Worm (Caenorhabditis elegans) whole organism, L2 larva: ENCODE measurements around the gene phf-30.

Source experiments
- R02D3.7 ChIP-seq: fragments of 150-350 bp; optimal IDR thresholded peaks from 2 replicates; lab custom pipeline; 2014; ENCODE audit warnings: missing biosample characterization, missing genetic modification characterization
- ZK546.5 ChIP-seq: sonication (generic microtip); optimal IDR thresholded peaks from 2 replicates; lab custom pipeline; 2017; ENCODE audit warnings: missing biosample characterization, missing genetic modification characterization
- ama-1 ChIP-seq: fragments of 150-350 bp; optimal IDR thresholded peaks from 2 replicates; lab custom pipeline; 2018; ENCODE audit warnings: inconsistent platforms
- dmd-4 ChIP-seq: sonication (generic microtip); optimal IDR thresholded peaks from 2 replicates; lab custom pipeline; 2017; ENCODE audit warnings: missing biosample characterization, missing genetic modification characterization
- lin-13 ChIP-seq: fragments of 150-350 bp; optimal IDR thresholded peaks from 2 replicates; lab custom pipeline; 2014; ENCODE audit warnings: missing biosample characterization, missing genetic modification reagents, missing genetic modification characterization
- lin-39 ChIP-seq: fragments of 150-350 bp; optimal IDR thresholded peaks from 2 replicates; lab custom pipeline; 2014; ENCODE audit warnings: missing biosample characterization, missing genetic modification reagents, missing genetic modification characterization
- mab-5 ChIP-seq: fragments of 150-350 bp; optimal IDR thresholded peaks from 2 replicates; lab custom pipeline; 2014; ENCODE audit warnings: missing biosample characterization, missing genetic modification characterization
- mbf-1 ChIP-seq: sonication (generic microtip); optimal IDR thresholded peaks from 2 replicates; lab custom pipeline; 2017; ENCODE audit warnings: missing biosample characterization, missing genetic modification characterization
- nhr-11 ChIP-seq: fragments of 150-350 bp; optimal IDR thresholded peaks from 2 replicates; lab custom pipeline; 2014; ENCODE audit warnings: missing biosample characterization, missing genetic modification characterization
- nhr-23 ChIP-seq: fragments of 150-350 bp; optimal IDR thresholded peaks from 2 replicates; lab custom pipeline; 2014; ENCODE audit warnings: missing biosample characterization, missing genetic modification reagents, missing genetic modification characterization
- ztf-4 ChIP-seq: fragments of 150-350 bp; optimal IDR thresholded peaks from 2 replicates; lab custom pipeline; 2014; ENCODE audit warnings: missing biosample characterization, missing genetic modification characterization

- TF ChIP-seq lin-13 (GFP tag; lab: Kevin White, UChicago) (no peak), ama-1 (no peak), dmd-4 (tag; lab: Kevin White, UChicago) (no peak), nhr-23 (tag; lab: Kevin White, UChicago) (no peak), lin-39 (tag; lab: Kevin White, UChicago) (no peak), ZK546.5 (no peak), ztf-4 (tag; lab: Kevin White, UChicago) (no peak), R02D3.7 (tag; lab: Kevin White, UChicago) (no peak), mbf-1 (tag; lab: Kevin White, UChicago) (no peak), nhr-11 (no peak), mab-5 (tag; lab: Kevin White, UChicago) (no peak)
Measured at ce11 chrV:8426210-8426609, 42.6 kb upstream of the phf-30 start.
